Fruit fly (Drosophila melanogaster): ENCODE results near the gene dpr16.
A peak's percentile ranks its signal among the peaks of the same experiment; 100 is the strongest.

The dpr16 gene

DNA sequence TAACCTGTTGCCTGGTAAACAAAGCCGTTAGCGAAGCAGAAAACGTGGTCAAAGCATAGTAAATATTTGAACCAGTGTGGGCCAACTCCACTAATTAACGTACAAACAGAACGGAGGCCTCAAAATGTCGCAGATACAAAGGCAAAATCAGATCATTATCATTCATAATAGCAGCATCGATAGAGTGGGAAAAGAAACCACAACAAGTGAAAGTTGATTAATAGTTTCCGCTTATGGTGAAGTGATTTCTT lies 57.3 kb downstream of the dpr16 start (continued):
- TF ChIP-seq CG31441 (GFP tag; IDR thresholded peaks at IDR 0.05) (no peak), HLH54F (GFP tag; optimal IDR thresholded peaks at IDR 0.05) (no peak), psq (GFP tag; optimal IDR thresholded peaks at IDR 0.05) (no peak), Opbp (GFP tag; IDR thresholded peaks at IDR 0.05; ENCODE audit: partially characterized antibody) (no peak), YL-1 (GFP tag; optimal IDR thresholded peaks at IDR 0.05) (no peak), Sin3A (optimal IDR thresholded peaks at IDR 0.05) (no peak), PHDP (tag; optimal IDR thresholded peaks at IDR 0.05) (peak; percentile 14), CG7786 (GFP tag; optimal IDR thresholded peaks at IDR 0.05) (no peak), CG8290 (GFP tag; optimal IDR thresholded peaks at IDR 0.05) (no peak), CG8290 (tag; optimal IDR thresholded peaks at IDR 0.05) (peak in 1 of 2 experiments; percentile 32), CG1792 (GFP tag; optimal IDR thresholded peaks at IDR 0.05) (no peak), CG10431 (GFP tag; optimal IDR thresholded peaks at IDR 0.05) (no peak), da (GFP tag; optimal IDR thresholded peaks at IDR 0.05) (no peak), dmrt11E (tag; optimal IDR thresholded peaks at IDR 0.05) (no peak), crol (GFP tag; IDR thresholded peaks at IDR 0.05) (no peak), unc-4 (GFP tag; IDR thresholded peaks at IDR 0.05; ENCODE audit: partially characterized antibody) (no peak), pan (optimal IDR thresholded peaks at IDR 0.05) (no peak), pan (GFP tag; optimal IDR thresholded peaks at IDR 0.05 in 1 of 2, IDR thresholded peaks at IDR 0.05 in 1 of 2) (no peak), CG6683 (GFP tag; optimal IDR thresholded peaks at IDR 0.05) (no peak), CG13296 (GFP tag; optimal IDR thresholded peaks at IDR 0.05) (peak; percentile 0), hth (optimal IDR thresholded peaks at IDR 0.05) (no peak), CkIIα-i1 (GFP tag; IDR thresholded peaks at IDR 0.05) (no peak), emc (GFP tag; optimal IDR thresholded peaks at IDR 0.05) (no peak), CG1024 (GFP tag; IDR thresholded peaks at IDR 0.05) (no peak), mld (GFP tag; IDR thresholded peaks at IDR 0.05; ENCODE audit: partially characterized antibody) (no peak), CG5953 (GFP tag; IDR thresholded peaks at IDR 0.05) (peak; percentile 35; the same call in 1 of the 2 replicates), ftz-f1 (GFP tag; optimal IDR thresholded peaks at IDR 0.05) (no peak), CG31365 (tag; optimal IDR thresholded peaks at IDR 0.05) (no peak), Deaf1 (tag; optimal IDR thresholded peaks at IDR 0.05) (no peak), CG17359 (tag; optimal IDR thresholded peaks at IDR 0.05) (peak; percentile 5), Oaz (GFP tag; IDR thresholded peaks at IDR 0.05) (no peak), sr (GFP tag; IDR thresholded peaks at IDR 0.05) (no peak), CG2678 (tag; optimal IDR thresholded peaks at IDR 0.05) (peak; percentile 7), slou (GFP tag; optimal IDR thresholded peaks at IDR 0.05) (no peak), cg (GFP tag; optimal IDR thresholded peaks at IDR 0.05) (no peak), GATAe (GFP tag; conservative IDR thresholded peaks at IDR 0.05) (no peak), CG15696 (tag; optimal IDR thresholded peaks at IDR 0.05) (peak; percentile 4), CG1832 (GFP tag; optimal IDR thresholded peaks at IDR 0.05) (no peak), CG6765 (GFP tag; optimal IDR thresholded peaks at IDR 0.05) (no peak), ap (GFP tag; IDR thresholded peaks at IDR 0.05) (no peak), ab (GFP tag; optimal IDR thresholded peaks at IDR 0.05) (no peak), CG7987 (GFP tag; optimal IDR thresholded peaks at IDR 0.05) (peak; percentile 27), CG9215 (GFP tag; IDR thresholded peaks at IDR 0.05) (no peak), abd-A (tag; optimal IDR thresholded peaks at IDR 0.05) (peak; percentile 7), Bteb2 (GFP tag; optimal IDR thresholded peaks at IDR 0.05) (no peak), lmd (GFP tag; IDR thresholded peaks at IDR 0.05) (no peak), zfh2 (GFP tag; optimal IDR thresholded peaks at IDR 0.05) (no peak), H15 (GFP tag; IDR thresholded peaks at IDR 0.05) (no peak), CG10321 (GFP tag; IDR thresholded peaks at IDR 0.05) (no peak), CG18262 (tag; optimal IDR thresholded peaks at IDR 0.05) (no peak), CG7357 (GFP tag; IDR thresholded peaks at IDR 0.05) (no peak), CG1529 (GFP tag; optimal IDR thresholded peaks at IDR 0.05) (no peak), CG15011 (GFP tag; optimal IDR thresholded peaks at IDR 0.05) (no peak), sd (tag; optimal IDR thresholded peaks at IDR 0.05) (peak; percentile 22)

Measured in whole organism, embryonic.